Worm (Caenorhabditis elegans): Measurements from ENCODE around the gene Y37E11AM.3.

Gene Y37E11AM.3

DNA sequence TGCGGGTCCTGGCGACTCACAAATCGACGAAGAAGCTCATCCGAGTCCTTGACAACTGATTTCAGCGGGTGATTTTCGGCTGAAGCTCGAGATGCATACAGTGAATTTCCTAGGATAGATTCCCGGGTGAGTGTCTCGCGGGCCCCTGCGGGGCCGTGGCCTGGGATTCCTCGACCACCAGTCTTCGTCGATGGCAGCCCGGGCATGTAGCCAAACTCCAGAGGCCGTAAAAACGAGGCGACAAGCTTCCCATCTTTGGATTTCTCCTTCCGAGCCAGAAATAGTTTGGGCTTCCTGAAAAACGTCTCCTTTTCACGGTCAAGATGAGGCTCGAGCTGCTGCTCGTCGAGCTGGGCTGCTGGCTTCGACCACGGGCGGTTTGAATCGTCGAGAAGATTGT lies 30.9 kb downstream of the Y37E11AM.3 start:
- TF ChIP-seq set-16 (GFP tag; IDR thresholded peaks at IDR 0.05) (peak; percentile 71), tra-1 (GFP tag; IDR thresholded peaks at IDR 0.05) (no peak), lin-13 (GFP tag; optimal IDR thresholded peaks at IDR 0.05) (no peak)

- TF ChIP-seq zfp-3 (GFP tag; conservative IDR thresholded peaks at IDR 0.05): no peak
- no peak for TF ChIP-seq duxl-1 (tag; optimal IDR thresholded peaks at IDR 0.05; ENCODE audit: poor library complexity)
- peak in 1 of 2 experiments; percentile 71 for TF ChIP-seq unc-62 (GFP tag; optimal IDR thresholded peaks at IDR 0.05 in 1 of 2)
- TF ChIP-seq unc-62 (tag; optimal IDR thresholded peaks at IDR 0.05): no peak
These were observed 32.2 kb downstream of the Y37E11AM.3 start, which contains the start of gene map-1 for ce11 chrIV:3686765-3687164. Gene map-1, minus strand, starts transcription at chrIV:3686865.

- TF ChIP-seq hlh-11 (tag; optimal IDR thresholded peaks at IDR 0.05) (no peak), Y48G9A.11 (GFP tag; IDR thresholded peaks at IDR 0.05) (no peak), zip-11 (GFP tag; IDR thresholded peaks at IDR 0.05) (no peak), F44E2.7 (GFP tag; IDR thresholded peaks at IDR 0.05) (no peak), ceh-20 (GFP tag; IDR thresholded peaks at IDR 0.05) (no peak), Y105C5A.15 (GFP tag; IDR thresholded peaks at IDR 0.05) (no peak), nhr-10 (tag; optimal IDR thresholded peaks at IDR 0.05) (no peak), ces-1 (GFP tag; optimal IDR thresholded peaks at IDR 0.05) (no peak), D1046.2 (GFP tag; IDR thresholded peaks at IDR 0.05) (0 out of 2 replicates have a peak, but pooled peaks have one; percentile 46), set-16 (GFP tag; IDR thresholded peaks at IDR 0.05) (peak; percentile 73), nhr-41 (GFP tag; IDR thresholded peaks at IDR 0.05) (no peak), mep-1 (tag; optimal IDR thresholded peaks at IDR 0.05) (no peak), hmg-1.1 (GFP tag; IDR thresholded peaks at IDR 0.05) (no peak)
These were observed 32.7 kb downstream of the Y37E11AM.3 start for ce11 chrIV:3686260-3686659.

- TF ChIP-seq lin-38 (GFP tag; IDR thresholded peaks at IDR 0.05): no peak
- TF ChIP-seq dmd-6 (GFP tag; IDR thresholded peaks at IDR 0.05): no peak
- no peak for TF ChIP-seq nhr-76 (tag; optimal IDR thresholded peaks at IDR 0.05)
These were observed 37.2 kb downstream of the Y37E11AM.3 start for ce11 chrIV:3681763-3682162.

DNA sequence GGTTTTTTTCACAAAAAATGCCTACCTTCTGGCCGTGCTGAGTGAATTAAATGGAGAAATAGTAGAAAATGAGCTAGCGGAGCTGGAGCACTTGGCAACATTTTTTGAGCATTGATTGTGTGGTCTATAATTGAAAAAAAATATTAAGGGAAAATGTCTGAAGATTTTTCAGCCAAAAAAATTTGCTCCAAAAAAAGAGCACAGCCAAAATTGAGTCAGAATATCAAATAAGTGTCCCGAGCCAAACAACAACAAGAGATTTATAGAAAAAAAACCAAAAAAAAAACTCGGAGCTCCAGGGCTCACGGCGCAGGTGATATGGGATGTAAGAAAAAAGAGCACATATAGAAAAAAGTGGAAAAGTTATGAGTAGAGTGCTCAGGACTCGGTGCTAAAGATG lies 50.4 kb downstream of the Y37E11AM.3 start, which contains the start of gene fmil-1:
Gene fmil-1 (minus strand): TSS at position 101 of the 400 bp plus-strand sequence.
- TF ChIP-seq ceh-44 (GFP tag; IDR thresholded peaks at IDR 0.05) (no peak), F26F4.8 (GFP tag; conservative IDR thresholded peaks at IDR 0.05) (no peak), lin-13 (GFP tag; optimal IDR thresholded peaks at IDR 0.05) (no peak), F10B5.3 (tag; optimal IDR thresholded peaks at IDR 0.05) (no peak)

ce11 chrIV:3667796-3668195 lies 51.2 kb downstream of the Y37E11AM.3 start:
- TF ChIP-seq lin-15B (tag; optimal IDR thresholded peaks at IDR 0.05) (no peak), unc-130 (GFP tag; optimal IDR thresholded peaks at IDR 0.05) (no peak), pha-4 (GFP tag; IDR thresholded peaks at IDR 0.05) (no peak), pha-4 (tag; optimal IDR thresholded peaks at IDR 0.05) (no peak), ceh-62 (tag; optimal IDR thresholded peaks at IDR 0.05) (no peak), gei-8 (GFP tag; optimal IDR thresholded peaks at IDR 0.05) (no peak), ceh-32 (tag; optimal IDR thresholded peaks at IDR 0.05; ENCODE audit: poor library complexity) (no peak), ztf-11 (tag; optimal IDR thresholded peaks at IDR 0.05) (no peak), tag-97 (GFP tag; IDR thresholded peaks at IDR 0.05) (no peak), F26F4.8 (GFP tag; conservative IDR thresholded peaks at IDR 0.05) (no peak), ceh-82 (tag; optimal IDR thresholded peaks at IDR 0.05) (no peak), nhr-48 (tag; optimal IDR thresholded peaks at IDR 0.05) (no peak), T20F7.1 (GFP tag; optimal IDR thresholded peaks at IDR 0.05) (no peak), Y75B8A.6 (GFP tag; IDR thresholded peaks at IDR 0.05) (no peak), nhr-111 (GFP tag; optimal IDR thresholded peaks at IDR 0.05) (no peak), zip-11 (GFP tag; IDR thresholded peaks at IDR 0.05) (no peak)

All from whole organism, L4 larva.